Fruit fly (Drosophila melanogaster) whole organism, prepupa: ENCODE measurements around the gene robl62A.

Experiments used
- Blimp-1 ChIP-seq: fragments of 200-800 bp; sonication (Bioruptor generic); optimal IDR thresholded peaks from 3 replicates; lab custom pipeline; 2017; ENCODE audit warnings: missing biosample characterization, missing genetic modification characterization, mild to moderate bottlenecking, moderate library complexity, missing genetic modification reagents
- CG10631 ChIP-seq: fragments of 200-800 bp; sonication (Bioruptor generic); optimal IDR thresholded peaks from 2 replicates; lab custom pipeline; 2016; ENCODE audit warnings: missing biosample characterization, missing genetic modification characterization
- CG10669 ChIP-seq: fragments of 200-800 bp; sonication (Bioruptor generic); optimal IDR thresholded peaks from 3 replicates; lab custom pipeline; 2018; ENCODE audit warnings: missing biosample characterization, mild to moderate bottlenecking, missing genetic modification characterization, moderate library complexity
- CG15336 ChIP-seq: fragments of 200-800 bp; sonication (Bioruptor generic); IDR thresholded peaks from 2 replicates; pipeline ENCODE4 v1.3.6; 2022; ENCODE audit warnings: missing biosample characterization, missing genetic modification characterization
- CG1621 ChIP-seq: fragments of 200-800 bp; sonication (Bioruptor generic); optimal IDR thresholded peaks from 3 replicates; lab custom pipeline; 2018; ENCODE audit warnings: missing biosample characterization, mild to moderate bottlenecking, missing genetic modification characterization
- CG16779 ChIP-seq: fragments of 200-800 bp; sonication (Bioruptor generic); optimal IDR thresholded peaks from 3 replicates; lab custom pipeline; 2017; ENCODE audit warnings: missing biosample characterization, mild to moderate bottlenecking, missing genetic modification characterization
- CG3032 ChIP-seq: fragments of 200-800 bp; optimal IDR thresholded peaks from 2 replicates; lab custom pipeline; 2019; ENCODE audit warnings: missing biosample characterization, mild to moderate bottlenecking, missing genetic modification characterization, moderate library complexity
- CG31627 ChIP-seq: fragments of 200-800 bp; sonication (Bioruptor generic); optimal IDR thresholded peaks from 3 replicates; lab custom pipeline; 2016; ENCODE audit warnings: missing biosample characterization, missing genetic modification characterization
- CG32006 ChIP-seq: fragments of 200-800 bp; sonication (Bioruptor generic); optimal IDR thresholded peaks from 3 replicates; lab custom pipeline; 2017; ENCODE audit warnings: missing biosample characterization, mild to moderate bottlenecking, missing genetic modification characterization
- CG3919 ChIP-seq: fragments of 200-800 bp; sonication (Bioruptor generic); optimal IDR thresholded peaks from 3 replicates; lab custom pipeline; 2016; ENCODE audit warnings: missing biosample characterization, missing genetic modification characterization
- CG4318 ChIP-seq: fragments of 200-800 bp; sonication (Bioruptor generic); optimal IDR thresholded peaks from 3 replicates; lab custom pipeline; 2017; ENCODE audit warnings: missing biosample characterization, mild to moderate bottlenecking, missing genetic modification characterization
- CG6163 ChIP-seq: fragments of 200-800 bp; sonication (Bioruptor generic); IDR thresholded peaks from 3 replicates; pipeline ENCODE4 v1.3.6; 2022; ENCODE audit warnings: missing biosample characterization, missing genetic modification characterization
- CG6276 ChIP-seq: fragments of 200-800 bp; sonication (Bioruptor generic); optimal IDR thresholded peaks from 2 replicates; lab custom pipeline; 2017; ENCODE audit warnings: missing biosample characterization, mild to moderate bottlenecking, missing genetic modification characterization
- CG6792 ChIP-seq: fragments of 200-800 bp; sonication (Bioruptor generic); optimal IDR thresholded peaks from 3 replicates; lab custom pipeline; 2016; ENCODE audit warnings: missing biosample characterization, missing genetic modification characterization
- CG6854 ChIP-seq: fragments of 200-800 bp; sonication (Bioruptor generic); optimal IDR thresholded peaks from 2 replicates; lab custom pipeline; 2017; ENCODE audit warnings: missing biosample characterization, mild to moderate bottlenecking, missing genetic modification characterization
- CG7368 ChIP-seq: fragments of 200-800 bp; sonication (Bioruptor generic); optimal IDR thresholded peaks from 3 replicates; lab custom pipeline; 2016; ENCODE audit warnings: missing biosample characterization, missing genetic modification characterization
- CG8119 ChIP-seq: fragments of 200-800 bp; sonication (Bioruptor generic); IDR thresholded peaks from 3 replicates; pipeline ENCODE4 v1.3.6; 2022; ENCODE audit warnings: missing biosample characterization, missing genetic modification characterization
- Eip75B ChIP-seq: fragments of 200-800 bp; sonication (Bioruptor generic); optimal IDR thresholded peaks from 3 replicates; lab custom pipeline; 2016; ENCODE audit warnings: missing biosample characterization, missing genetic modification characterization
- Eip78C ChIP-seq: fragments of 200-800 bp; sonication (Bioruptor generic); peaks from one replicate; lab custom pipeline; 2016; ENCODE audit warnings: missing biosample characterization, missing genetic modification characterization
- Ets21C ChIP-seq: fragments of 200-800 bp; sonication (Bioruptor generic); optimal IDR thresholded peaks from 3 replicates; lab custom pipeline; 2016; ENCODE audit warnings: missing biosample characterization, missing genetic modification characterization
- Ets96B ChIP-seq: fragments of 200-800 bp; optimal IDR thresholded peaks from 2 replicates; lab custom pipeline; 2019; ENCODE audit warnings: missing biosample characterization, mild to moderate bottlenecking, missing genetic modification characterization, moderate library complexity
- Gug ChIP-seq: fragments of 200-800 bp; sonication (Bioruptor generic); IDR thresholded peaks from 2 replicates; pipeline ENCODE4 v1.3.6; 2022; ENCODE audit warnings: missing biosample characterization, missing genetic modification characterization
- Hr38 ChIP-seq: sonication (Bioruptor generic); optimal IDR thresholded peaks from 2 replicates; lab custom pipeline; 2016; ENCODE audit warnings: missing biosample characterization, missing genetic modification characterization
- Hr4 ChIP-seq: fragments of 200-800 bp; sonication (Bioruptor generic); optimal IDR thresholded peaks from 3 replicates; lab custom pipeline; 2016; ENCODE audit warnings: missing biosample characterization, missing genetic modification characterization
- Lpt ChIP-seq: fragments of 200-800 bp; sonication (Bioruptor generic); optimal IDR thresholded peaks from 3 replicates; lab custom pipeline; 2016; ENCODE audit warnings: missing biosample characterization, missing genetic modification characterization
- Met ChIP-seq: fragments of 200-800 bp; sonication (Bioruptor generic); optimal IDR thresholded peaks from 3 replicates; lab custom pipeline; 2016; ENCODE audit warnings: missing biosample characterization, missing genetic modification characterization
- OdsH ChIP-seq: fragments of 200-800 bp; sonication (Bioruptor generic); optimal IDR thresholded peaks from 3 replicates; lab custom pipeline; 2016; ENCODE audit warnings: missing biosample characterization, missing genetic modification characterization
- Smox ChIP-seq: fragments of 200-800 bp; sonication (Bioruptor generic); optimal IDR thresholded peaks from 3 replicates; lab custom pipeline; 2016; ENCODE audit warnings: missing biosample characterization, missing genetic modification characterization
- Sox102F ChIP-seq: fragments of 200-800 bp; sonication (Bioruptor generic); optimal IDR thresholded peaks from 2 replicates; lab custom pipeline; 2016; ENCODE audit warnings: missing biosample characterization, mild to moderate bottlenecking, missing genetic modification characterization
- Sox14 ChIP-seq: fragments of 200-800 bp; sonication (Bioruptor generic); optimal IDR thresholded peaks from 3 replicates; lab custom pipeline; 2016; ENCODE audit warnings: missing biosample characterization, missing genetic modification characterization
- achi ChIP-seq: fragments of 200-800 bp; sonication (Bioruptor generic); optimal IDR thresholded peaks from 3 replicates; lab custom pipeline; 2016; ENCODE audit warnings: missing biosample characterization, missing genetic modification characterization
- acj6 ChIP-seq: fragments of 200-800 bp; sonication (Bioruptor generic); optimal IDR thresholded peaks from 3 replicates; lab custom pipeline; 2016; ENCODE audit warnings: missing biosample characterization, missing genetic modification characterization
- cyc ChIP-seq: fragments of 200-800 bp; sonication (Bioruptor generic); optimal IDR thresholded peaks from 3 replicates; lab custom pipeline; 2016; ENCODE audit warnings: missing biosample characterization, missing genetic modification characterization
- dac ChIP-seq: fragments of 200-800 bp; sonication (Bioruptor generic); optimal IDR thresholded peaks from 2 replicates; lab custom pipeline; 2017; ENCODE audit warnings: missing biosample characterization, mild to moderate bottlenecking, missing genetic modification characterization
- dsx ChIP-seq: fragments of 200-800 bp; optimal IDR thresholded peaks from 3 replicates; lab custom pipeline; 2019; ENCODE audit warnings: missing biosample characterization, mild to moderate bottlenecking, missing genetic modification characterization, moderate library complexity; ENCODE audit not compliant: poor library complexity, severe bottlenecking
- eg ChIP-seq: fragments of 200-800 bp; sonication (Bioruptor generic); IDR thresholded peaks from 3 replicates; pipeline ENCODE4 v1.3.6; 2022; ENCODE audit warnings: missing biosample characterization, missing genetic modification characterization
- esn ChIP-seq: fragments of 200-800 bp; sonication (Bioruptor generic); optimal IDR thresholded peaks from 2 replicates; lab custom pipeline; 2016; ENCODE audit warnings: missing biosample characterization, mild to moderate bottlenecking, missing genetic modification characterization, moderate library complexity
- fd59A ChIP-seq: fragments of 200-800 bp; sonication (Bioruptor generic); optimal IDR thresholded peaks from 2 replicates; lab custom pipeline; 2017; ENCODE audit warnings: missing biosample characterization, mild to moderate bottlenecking, missing genetic modification characterization, missing genetic modification reagents
- fd85E ChIP-seq: fragments of 200-800 bp; sonication (Bioruptor generic); optimal IDR thresholded peaks from 3 replicates; lab custom pipeline; 2016; ENCODE audit warnings: missing biosample characterization, missing genetic modification characterization
- net ChIP-seq: fragments of 200-800 bp; sonication (Bioruptor generic); optimal IDR thresholded peaks from 3 replicates; lab custom pipeline; 2016; ENCODE audit warnings: missing biosample characterization, missing genetic modification characterization
- pdm3 ChIP-seq: fragments of 200-800 bp; sonication (Bioruptor generic); optimal IDR thresholded peaks from 3 replicates; lab custom pipeline; 2016; ENCODE audit warnings: missing biosample characterization, missing genetic modification characterization
- spab ChIP-seq: fragments of 200-800 bp; sonication (Bioruptor generic); optimal IDR thresholded peaks from 2 replicates; lab custom pipeline; 2017; ENCODE audit warnings: missing biosample characterization, mild to moderate bottlenecking, missing genetic modification characterization, missing genetic modification reagents
- ss ChIP-seq, 2 experiments: fragments of 200-800 bp; sonication (Bioruptor generic); optimal IDR thresholded peaks; 2 replicates in 1 of 2; 3 replicates in 1 of 2; lab custom pipeline; 2017 to 2018; ENCODE audit warnings: mild to moderate bottlenecking in 2 of 2, missing biosample characterization in 2 of 2, missing genetic modification characterization in 2 of 2, moderate library complexity in 1 of 2
- svp ChIP-seq: fragments of 200-800 bp; sonication (Bioruptor generic); peaks from one replicate; lab custom pipeline; 2016; ENCODE audit warnings: missing biosample characterization, missing genetic modification characterization
- topi ChIP-seq: fragments of 200-800 bp; sonication (Bioruptor generic); optimal IDR thresholded peaks from 3 replicates; lab custom pipeline; 2016; ENCODE audit warnings: missing biosample characterization, missing genetic modification characterization
- vri ChIP-seq: fragments of 200-800 bp; sonication (Bioruptor generic); optimal IDR thresholded peaks from 3 replicates; lab custom pipeline; 2016; ENCODE audit warnings: missing biosample characterization, mild to moderate bottlenecking, missing genetic modification characterization

Gene robl62A

dm6 chr3L:1484747-1485146 lies 7.3 kb downstream of the robl62A start (continued):
- TF ChIP-seq CG15336 (GFP tag; lab: Robert Waterston, UW) (no peak), CG6854 (GFP tag; lab: Kevin White, UChicago) (no peak), CG32006 (GFP tag; lab: Kevin White, UChicago) (no peak), net (GFP tag; lab: Kevin White, UChicago) (no peak), fd59A (no peak), topi (GFP tag; lab: Kevin White, UChicago) (peak; percentile 21), CG10631 (GFP tag; lab: Kevin White, UChicago) (peak; percentile 2), CG8119 (GFP tag; lab: Robert Waterston, UW) (no peak), Smox (GFP tag; lab: Kevin White, UChicago) (no peak), OdsH (GFP tag; lab: Kevin White, UChicago) (no peak), spab (peak; percentile 36), acj6 (GFP tag; lab: Kevin White, UChicago) (no peak), CG4318 (GFP tag; lab: Kevin White, UChicago) (no peak), svp (GFP tag; lab: Kevin White, UChicago) (peak; percentile 62), CG6792 (GFP tag; lab: Kevin White, UChicago) (no peak), Lpt (GFP tag; lab: Kevin White, UChicago) (no peak), esn (GFP tag; lab: Kevin White, UChicago) (no peak), CG31627 (GFP tag; lab: Kevin White, UChicago) (no peak), Hr38 (no peak), CG3919 (GFP tag; lab: Kevin White, UChicago) (peak; percentile 62), CG6276 (peak; percentile 9), Eip75B (GFP tag; lab: Kevin White, UChicago) (peak; percentile 11), pdm3 (GFP tag; lab: Kevin White, UChicago) (no peak), Sox102F (GFP tag; lab: Kevin White, UChicago) (no peak), Hr4 (GFP tag; lab: Kevin White, UChicago) (no peak), CG16779 (peak; percentile 17), dsx (GFP tag; lab: Kevin White, UChicago) (no peak), vri (GFP tag; lab: Kevin White, UChicago) (no peak), cyc (GFP tag; lab: Kevin White, UChicago) (peak; percentile 29), Ets96B (tag; lab: Kevin White, UChicago) (peak; percentile 56), Ets21C (no peak), fd85E (GFP tag; lab: Kevin White, UChicago) (no peak)

dm6 chr3L:1488592-1489183 lies 11.3 kb downstream of the robl62A start:
- TF ChIP-seq Hr38 (no peak), Met (GFP tag; lab: Kevin White, UChicago) (peak; percentile 6), svp (GFP tag; lab: Kevin White, UChicago) (peak; percentile 78), dsx (GFP tag; lab: Kevin White, UChicago) (peak; percentile 53), eg (GFP tag; lab: Robert Waterston, UW) (0 out of 3 replicates have a peak, but pooled peaks have one; percentile 46), Sox102F (GFP tag; lab: Kevin White, UChicago) (no peak), CG15336 (GFP tag; lab: Robert Waterston, UW) (peak; percentile 49; the same call in 1 of the 2 replicates), Sox14 (GFP tag; lab: Kevin White, UChicago) (peak; percentile 5), Eip78C (GFP tag; lab: Kevin White, UChicago) (peak; percentile 65), Lpt (GFP tag; lab: Kevin White, UChicago) (peak; percentile 0), esn (GFP tag; lab: Kevin White, UChicago) (peak; percentile 4), CG3919 (GFP tag; lab: Kevin White, UChicago) (peak; percentile 24), Blimp-1 (no peak)

- TF ChIP-seq CG15336 (GFP tag; lab: Robert Waterston, UW): no peak
- no peak for TF ChIP-seq CG3032 (tag; lab: Kevin White, UChicago)
- TF ChIP-seq Blimp-1: no peak
- TF ChIP-seq CG1621: no peak
- TF ChIP-seq Gug: no peak
- TF ChIP-seq Sox14 (GFP tag; lab: Kevin White, UChicago): no peak
- no peak for TF ChIP-seq esn (GFP tag; lab: Kevin White, UChicago)
- 0 out of 3 replicates have a peak, but pooled peaks have one; percentile 28 for TF ChIP-seq CG6163 (GFP tag; lab: Robert Waterston, UW)
- TF ChIP-seq vri (GFP tag; lab: Kevin White, UChicago): peak; percentile 39
- TF ChIP-seq CG3919 (GFP tag; lab: Kevin White, UChicago): no peak
- no peak for TF ChIP-seq dac (GFP tag; lab: Kevin White, UChicago)
- no peak for TF ChIP-seq CG10669 (GFP tag; lab: Kevin White, UChicago)
- TF ChIP-seq dsx (GFP tag; lab: Kevin White, UChicago): peak; percentile 58
- no peak for TF ChIP-seq achi (GFP tag; lab: Kevin White, UChicago)
- TF ChIP-seq Lpt (GFP tag; lab: Kevin White, UChicago): peak; percentile 3
- no peak for TF ChIP-seq ss (GFP tag; optimal IDR thresholded peaks at IDR 0.05; lab: Kevin White, UChicago)
- no peak for TF ChIP-seq Eip78C (GFP tag; lab: Kevin White, UChicago)
- no peak; the same call in 2 of the 3 replicates for TF ChIP-seq CG8119 (GFP tag; lab: Robert Waterston, UW)
- TF ChIP-seq CG7368 (GFP tag; lab: Kevin White, UChicago): no peak
- TF ChIP-seq topi (GFP tag; lab: Kevin White, UChicago): no peak
These were observed 12.1 kb downstream of the robl62A start, which contains the start of gene stet for dm6 chr3L:1489523-1489922. Gene stet, minus strand, starts transcription at chr3L:1489547.
